Worm (Caenorhabditis elegans) whole organism, L2 larva: ENCODE data around the gene clc-17.

ENCODE experiments used
- C34F6.9 ChIP-seq: fragments of 150-350 bp; optimal IDR thresholded peaks from 2 replicates; lab custom pipeline; 2014; ENCODE audit warnings: missing biosample characterization, missing genetic modification characterization
- F13H6.1 ChIP-seq: sonication (generic microtip); optimal IDR thresholded peaks from 2 replicates; lab custom pipeline; 2016; ENCODE audit warnings: missing genetic modification characterization, missing compliant biosample characterization
- ZK546.5 ChIP-seq: sonication (generic microtip); optimal IDR thresholded peaks from 2 replicates; lab custom pipeline; 2017; ENCODE audit warnings: missing biosample characterization, missing genetic modification characterization
- alr-1 ChIP-seq: fragments of 150-350 bp; optimal IDR thresholded peaks from 2 replicates; lab custom pipeline; 2014; ENCODE audit warnings: missing biosample characterization, missing genetic modification characterization
- aly-2 ChIP-seq: fragments of 150-350 bp; optimal IDR thresholded peaks from 2 replicates; lab custom pipeline; 2014; ENCODE audit warnings: missing biosample characterization, missing genetic modification characterization
- ama-1 ChIP-seq: fragments of 150-350 bp; optimal IDR thresholded peaks from 2 replicates; lab custom pipeline; 2018; ENCODE audit warnings: inconsistent platforms
- blmp-1 ChIP-seq: sonication (generic microtip); optimal IDR thresholded peaks from 2 replicates; lab custom pipeline; 2017; ENCODE audit warnings: missing genetic modification characterization, mild to moderate bottlenecking, missing compliant biosample characterization, antibody characterized with exemption, moderate library complexity; ENCODE audit not compliant: insufficient read depth
- ceh-16 ChIP-seq: fragments of 150-350 bp; optimal IDR thresholded peaks from 2 replicates; lab custom pipeline; 2014; ENCODE audit warnings: missing biosample characterization, missing genetic modification characterization
- crh-2 ChIP-seq: sonication (generic microtip); optimal IDR thresholded peaks from 2 replicates; lab custom pipeline; 2017; ENCODE audit warnings: missing biosample characterization, missing genetic modification characterization
- egl-27 ChIP-seq: sonication (generic microtip); optimal IDR thresholded peaks from 3 replicates; lab custom pipeline; 2017; ENCODE audit warnings: missing biosample characterization, missing genetic modification reagents, missing genetic modification characterization
- elt-1 ChIP-seq: fragments of 150-350 bp; optimal IDR thresholded peaks from 2 replicates; lab custom pipeline; 2014; ENCODE audit warnings: missing biosample characterization, missing genetic modification characterization
- elt-3 ChIP-seq: sonication (generic microtip); optimal IDR thresholded peaks from 2 replicates; lab custom pipeline; 2017; ENCODE audit warnings: missing biosample characterization, missing genetic modification characterization
- fos-1 ChIP-seq: fragments of 150-350 bp; optimal IDR thresholded peaks from 2 replicates; lab custom pipeline; 2014; ENCODE audit warnings: missing biosample characterization, missing genetic modification characterization
- gmeb-1 ChIP-seq: fragments of 150-350 bp; optimal IDR thresholded peaks from 2 replicates; lab custom pipeline; 2014; ENCODE audit warnings: missing biosample characterization, missing genetic modification characterization
- lin-13 ChIP-seq: fragments of 150-350 bp; optimal IDR thresholded peaks from 2 replicates; lab custom pipeline; 2014; ENCODE audit warnings: missing biosample characterization, missing genetic modification reagents, missing genetic modification characterization
- lsy-2 ChIP-seq, 2 experiments: fragments of 150-350 bp in 1 of 2; sonication (generic microtip) in 1 of 2; optimal IDR thresholded peaks; 2 replicates each; lab custom pipeline; 2014 to 2017; ENCODE audit warnings: missing biosample characterization in 2 of 2, missing genetic modification characterization in 2 of 2
- mab-5 ChIP-seq: fragments of 150-350 bp; optimal IDR thresholded peaks from 2 replicates; lab custom pipeline; 2014; ENCODE audit warnings: missing biosample characterization, missing genetic modification characterization
- mbf-1 ChIP-seq: sonication (generic microtip); optimal IDR thresholded peaks from 2 replicates; lab custom pipeline; 2017; ENCODE audit warnings: missing biosample characterization, missing genetic modification characterization
- mdl-1 ChIP-seq, 2 experiments: fragments of 150-350 bp in 1 of 2; sonication (generic microtip) in 1 of 2; optimal IDR thresholded peaks; 2 replicates each; lab custom pipeline; 2017; ENCODE audit warnings: missing biosample characterization in 2 of 2, missing genetic modification characterization in 2 of 2
- nhr-10 ChIP-seq: sonication (generic microtip); optimal IDR thresholded peaks from 2 replicates; lab custom pipeline; 2017; ENCODE audit warnings: missing biosample characterization, missing genetic modification characterization
- nhr-12 ChIP-seq: fragments of 150-350 bp; optimal IDR thresholded peaks from 2 replicates; lab custom pipeline; 2014; ENCODE audit warnings: missing biosample characterization, missing genetic modification characterization
- nhr-129 ChIP-seq: fragments of 150-350 bp; optimal IDR thresholded peaks from 2 replicates; lab custom pipeline; 2014; ENCODE audit warnings: missing biosample characterization, missing genetic modification characterization
- nhr-23 ChIP-seq: fragments of 150-350 bp; optimal IDR thresholded peaks from 2 replicates; lab custom pipeline; 2014; ENCODE audit warnings: missing biosample characterization, missing genetic modification reagents, missing genetic modification characterization
- nhr-6 ChIP-seq: fragments of 150-350 bp; optimal IDR thresholded peaks from 2 replicates; lab custom pipeline; 2014; ENCODE audit warnings: missing biosample characterization, missing genetic modification characterization
- nhr-77 ChIP-seq: fragments of 150-350 bp; optimal IDR thresholded peaks from 2 replicates; lab custom pipeline; 2014; ENCODE audit warnings: missing biosample characterization, missing genetic modification characterization
- skn-1 ChIP-seq: sonication (generic microtip); optimal IDR thresholded peaks from 2 replicates; lab custom pipeline; 2017; ENCODE audit warnings: missing biosample characterization, missing genetic modification characterization
- sma-3 ChIP-seq: sonication (generic microtip); optimal IDR thresholded peaks from 2 replicates; lab custom pipeline; 2016; ENCODE audit warnings: missing genetic modification reagents, missing genetic modification characterization, missing compliant biosample characterization
- sma-9 ChIP-seq, 2 experiments: fragments of 150-350 bp in 1 of 2; sonication (generic microtip) in 1 of 2; optimal IDR thresholded peaks; 2 replicates each; lab custom pipeline; 2014 to 2016; ENCODE audit warnings: missing genetic modification characterization in 2 of 2, mild to moderate bottlenecking in 1 of 2, missing biosample characterization in 1 of 2, missing compliant biosample characterization in 1 of 2, missing genetic modification reagents in 1 of 2, moderate library complexity in 1 of 2
- unc-39 ChIP-seq: fragments of 150-350 bp; optimal IDR thresholded peaks from 2 replicates; lab custom pipeline; 2014; ENCODE audit warnings: missing biosample characterization, missing genetic modification characterization
- unc-62 ChIP-seq: fragments of 150-350 bp; optimal IDR thresholded peaks from 2 replicates; lab custom pipeline; 2014; ENCODE audit warnings: missing biosample characterization, missing genetic modification reagents, missing genetic modification characterization
- zag-1 ChIP-seq: fragments of 150-350 bp; optimal IDR thresholded peaks from 2 replicates; lab custom pipeline; 2014; ENCODE audit warnings: missing biosample characterization, missing genetic modification characterization
- ztf-1 ChIP-seq: fragments of 200-800 bp; sonication (Bioruptor generic); conservative IDR thresholded peaks from 2 replicates; pipeline ENCODE4 v1.3.6; 2022; ENCODE audit warnings: missing genetic modification characterization, missing compliant biosample characterization
- ztf-11 ChIP-seq: sonication (generic microtip); optimal IDR thresholded peaks from 2 replicates; lab custom pipeline; 2017; ENCODE audit warnings: missing biosample characterization, missing genetic modification characterization

Gene clc-17

ce11 chrX:11116723-11117122 is 9.5 kb downstream of the clc-17 start, which contains the start of gene nlp-66:
Gene nlp-66, minus strand, starts transcription at chrX:11116823.
- TF ChIP-seq gmeb-1 (tag; lab: Kevin White, UChicago) = no peak
- TF ChIP-seq elt-3 (tag; lab: Kevin White, UChicago) = no peak
- no peak for TF ChIP-seq alr-1 (tag; lab: Kevin White, UChicago)
- TF ChIP-seq aly-2 (tag; lab: Kevin White, UChicago) = no peak
- TF ChIP-seq nhr-6 (tag; lab: Kevin White, UChicago) = no peak
- TF ChIP-seq crh-2 (tag; lab: Kevin White, UChicago) = no peak
- no peak for TF ChIP-seq F13H6.1
- TF ChIP-seq skn-1 = no peak
- TF ChIP-seq elt-1 (tag; lab: Kevin White, UChicago) = no peak
- TF ChIP-seq sma-9 (GFP tag; optimal IDR thresholded peaks at IDR 0.05; lab: Kevin White, UChicago) = no peak
- TF ChIP-seq sma-9 (tag; optimal IDR thresholded peaks at IDR 0.05; lab: Kevin White, UChicago) = no peak
- TF ChIP-seq ama-1 = no peak
- TF ChIP-seq, all 48 proteins: peak for 0

- TF ChIP-seq blmp-1 (tag; lab: Kevin White, UChicago) (no peak), ZK546.5 (no peak), nhr-77 (tag; lab: Kevin White, UChicago) (no peak), C34F6.9 (tag; lab: Kevin White, UChicago) (no peak), egl-27 (tag; lab: Kevin White, UChicago) (no peak), sma-3 (GFP tag; lab: Kevin White, UChicago) (no peak), alr-1 (tag; lab: Kevin White, UChicago) (peak; percentile 40)
These were observed 13.6 kb downstream of the clc-17 start, which contains the start of gene R08B4.3 for ce11 chrX:11120808-11121207. Gene R08B4.3, minus strand, starts transcription at chrX:11121005.

ce11 chrX:11122412-11122811 is 15.2 kb downstream of the clc-17 start:
- TF ChIP-seq unc-39 (tag; lab: Kevin White, UChicago) (no peak), zag-1 (tag; lab: Kevin White, UChicago) (no peak), nhr-23 (no peak), egl-27 (tag; lab: Kevin White, UChicago) (no peak), nhr-129 (tag; lab: Kevin White, UChicago) (no peak), mab-5 (tag; lab: Kevin White, UChicago) (no peak), ceh-16 (tag; lab: Kevin White, UChicago) (no peak), fos-1 (tag; lab: Kevin White, UChicago) (no peak), F13H6.1 (no peak), crh-2 (tag; lab: Kevin White, UChicago) (no peak)
- TF ChIP-seq, all 48 proteins: peak for 0

- TF ChIP-seq aly-2 (tag; lab: Kevin White, UChicago) = no peak
- no peak for TF ChIP-seq skn-1
- no peak for TF ChIP-seq ztf-1
- no peak for TF ChIP-seq ZK546.5
- TF ChIP-seq ama-1 = no peak
- no peak for TF ChIP-seq lsy-2 (tag; optimal IDR thresholded peaks at IDR 0.05; lab: Kevin White, UChicago)
- TF ChIP-seq unc-62 (GFP tag; lab: Kevin White, UChicago) = no peak
- no peak for TF ChIP-seq crh-2 (tag; lab: Kevin White, UChicago)
- no peak for TF ChIP-seq sma-9 (GFP tag; optimal IDR thresholded peaks at IDR 0.05; lab: Kevin White, UChicago)
- no peak for TF ChIP-seq sma-9 (tag; optimal IDR thresholded peaks at IDR 0.05; lab: Kevin White, UChicago)
- TF ChIP-seq nhr-10 (tag; lab: Kevin White, UChicago) = no peak
- no peak for TF ChIP-seq nhr-12 (tag; lab: Kevin White, UChicago)
- no peak for TF ChIP-seq mab-5 (tag; lab: Kevin White, UChicago)
- no peak for TF ChIP-seq nhr-77 (tag; lab: Kevin White, UChicago)
- TF ChIP-seq lin-13 (GFP tag; lab: Kevin White, UChicago) = no peak
- no peak for TF ChIP-seq mdl-1 (tag; optimal IDR thresholded peaks at IDR 0.05; lab: Kevin White, UChicago)
- no peak for TF ChIP-seq ztf-11
These were observed 16.8 kb downstream of the clc-17 start for ce11 chrX:11123998-11124397.

- no peak for TF ChIP-seq crh-2 (tag; lab: Kevin White, UChicago)
- no peak for TF ChIP-seq mbf-1
- TF ChIP-seq unc-62 (GFP tag; lab: Kevin White, UChicago) = no peak
These were observed 18.3 kb downstream of the clc-17 start, which contains the start of gene alr-1 for ce11 chrX:11125520-11125919. Gene alr-1, minus strand, starts transcription at chrX:11125620.
